Worm (Caenorhabditis elegans): ENCODE results near the gene F58G1.3.

Gene F58G1.3

ce11 chrII:12954670-12955069 is 26.5 kb upstream of the F58G1.3 start, which contains the start of the genes Y38F1A.1 and Y38F1A.2:
TSS of gene Y38F1A.1 (minus strand) at chrII:12954770.
TSS of gene Y38F1A.2 (plus strand) at chrII:12954958.
- no peak for TF ChIP-seq ceh-2 (tag; optimal IDR thresholded peaks at IDR 0.05)
- TF ChIP-seq ref-2 (tag; optimal IDR thresholded peaks at IDR 0.05) = no peak
- no peak for TF ChIP-seq dmd-4 (tag; optimal IDR thresholded peaks at IDR 0.05; ENCODE audit: borderline replicate concordance)
- no peak for TF ChIP-seq sdc-2 (tag; optimal IDR thresholded peaks at IDR 0.05)
- TF ChIP-seq Y22D7AL.16 (tag; optimal IDR thresholded peaks at IDR 0.05) = no peak
- TF ChIP-seq rnt-1 (tag; optimal IDR thresholded peaks at IDR 0.05) = no peak
- TF ChIP-seq fkh-6 (tag; optimal IDR thresholded peaks at IDR 0.05) = no peak
- TF ChIP-seq pax-1 (tag; optimal IDR thresholded peaks at IDR 0.05) = no peak
- no peak for TF ChIP-seq elt-2 (tag; optimal IDR thresholded peaks at IDR 0.05)
- no peak for TF ChIP-seq ceh-22 (tag; optimal IDR thresholded peaks at IDR 0.05)

- TF ChIP-seq ceh-18 (tag; optimal IDR thresholded peaks at IDR 0.05) = peak; percentile 9
- TF ChIP-seq fkh-10 (GFP tag; optimal IDR thresholded peaks at IDR 0.05) = no peak
- TF ChIP-seq unc-55 (GFP tag; optimal IDR thresholded peaks at IDR 0.05) = peak; percentile 67
- TF ChIP-seq elt-2 (tag; optimal IDR thresholded peaks at IDR 0.05) = peak; percentile 6
- TF ChIP-seq npax-4 (tag; optimal IDR thresholded peaks at IDR 0.05) = no peak
- peak; percentile 35 for TF ChIP-seq tbx-2 (tag; optimal IDR thresholded peaks at IDR 0.05)
- peak; percentile 43 for TF ChIP-seq rnt-1 (tag; optimal IDR thresholded peaks at IDR 0.05)
- TF ChIP-seq ahr-1 (tag; optimal IDR thresholded peaks at IDR 0.05) = no peak
- peak; percentile 0 for TF ChIP-seq ceh-31 (tag; optimal IDR thresholded peaks at IDR 0.05)
Observed at ce11 chrII:12953297-12953696, 25.2 kb upstream of the F58G1.3 start.

DNA sequence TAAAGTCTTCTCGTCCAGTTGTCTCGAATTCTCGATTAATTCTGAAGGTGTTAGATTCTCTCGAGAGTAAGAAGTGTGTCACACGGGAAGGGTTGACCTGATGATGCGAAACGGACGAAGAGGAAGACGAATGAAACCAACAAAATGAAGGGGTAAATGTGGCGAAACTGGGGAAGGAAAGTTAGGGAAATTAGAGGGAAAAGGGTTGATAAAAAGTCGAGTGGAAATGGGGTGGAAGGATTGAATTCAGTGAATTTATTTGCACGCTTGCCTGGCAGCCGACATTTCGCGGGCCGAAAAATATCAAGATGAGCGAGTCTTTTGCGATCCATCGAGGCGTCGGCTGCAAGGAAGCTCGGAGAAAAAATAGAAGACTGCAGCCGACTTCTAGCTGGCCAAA is 20.0 kb upstream of the F58G1.3 start, which contains the start of gene F58G1.7:
Gene F58G1.7, minus strand, starts transcription at position 101 of the 400 bp plus-strand sequence.
- no peak for TF ChIP-seq pax-1 (tag; optimal IDR thresholded peaks at IDR 0.05)
- no peak for TF ChIP-seq pag-3 (tag; optimal IDR thresholded peaks at IDR 0.05; ENCODE audit: borderline replicate concordance)
- TF ChIP-seq ceh-6 (GFP tag; optimal IDR thresholded peaks at IDR 0.05) = no peak
- TF ChIP-seq hlh-13 (GFP tag; optimal IDR thresholded peaks at IDR 0.05) = no peak
- TF ChIP-seq dmd-4 (tag; optimal IDR thresholded peaks at IDR 0.05; ENCODE audit: borderline replicate concordance) = no peak
- TF ChIP-seq ceh-9 (tag; optimal IDR thresholded peaks at IDR 0.05) = no peak
- TF ChIP-seq ceh-14 (tag; optimal IDR thresholded peaks at IDR 0.05) = no peak
- TF ChIP-seq ceh-22 (tag; optimal IDR thresholded peaks at IDR 0.05) = no peak
- TF ChIP-seq unc-42 (tag; optimal IDR thresholded peaks at IDR 0.05) = no peak
- TF ChIP-seq lin-11 (tag; optimal IDR thresholded peaks at IDR 0.05) = no peak
- TF ChIP-seq F13H6.1 (tag; optimal IDR thresholded peaks at IDR 0.05) = no peak
- TF ChIP-seq T23F11.4 (GFP tag; optimal IDR thresholded peaks at IDR 0.05) = no peak
- TF ChIP-seq ahr-1 (tag; optimal IDR thresholded peaks at IDR 0.05) = no peak
- no peak for TF ChIP-seq syd-9 (tag; optimal IDR thresholded peaks at IDR 0.05)
- no peak for TF ChIP-seq zip-5 (tag; optimal IDR thresholded peaks at IDR 0.05)
- TF ChIP-seq elt-4 (tag; optimal IDR thresholded peaks at IDR 0.05) = no peak

ce11 chrII:12944587-12945126 is 16.5 kb upstream of the F58G1.3 start:
- peak; percentile 8 for TF ChIP-seq unc-55 (GFP tag; optimal IDR thresholded peaks at IDR 0.05)
- peak; percentile 37 for TF ChIP-seq F13H6.1 (tag; optimal IDR thresholded peaks at IDR 0.05)
- no peak for TF ChIP-seq nhr-11 (tag; optimal IDR thresholded peaks at IDR 0.05)
- no peak for TF ChIP-seq ceh-14 (tag; optimal IDR thresholded peaks at IDR 0.05)
- peak; percentile 47 for TF ChIP-seq ceh-2 (tag; optimal IDR thresholded peaks at IDR 0.05)
- peak; percentile 70 for TF ChIP-seq C08G9.2 (tag; optimal IDR thresholded peaks at IDR 0.05)
- TF ChIP-seq K02D7.2 (tag; optimal IDR thresholded peaks at IDR 0.05) = no peak
- TF ChIP-seq tbx-2 (tag; optimal IDR thresholded peaks at IDR 0.05) = peak; percentile 82
- TF ChIP-seq pqm-1 (tag; optimal IDR thresholded peaks at IDR 0.05) = peak; percentile 29
- TF ChIP-seq ztf-16 (tag; optimal IDR thresholded peaks at IDR 0.05) = peak; percentile 44
- TF ChIP-seq che-1 (tag; optimal IDR thresholded peaks at IDR 0.05) = no peak
- TF ChIP-seq ahr-1 (tag; optimal IDR thresholded peaks at IDR 0.05) = no peak
- peak; percentile 78 for TF ChIP-seq hlh-30 (tag; optimal IDR thresholded peaks at IDR 0.05; ENCODE audit: insufficient read depth)
- TF ChIP-seq zip-5 (tag; optimal IDR thresholded peaks at IDR 0.05) = no peak
- peak; percentile 85 for TF ChIP-seq ref-2 (tag; optimal IDR thresholded peaks at IDR 0.05)
- peak; percentile 77 for TF ChIP-seq ceh-34 (tag; optimal IDR thresholded peaks at IDR 0.05)
- TF ChIP-seq lim-6 (tag; optimal IDR thresholded peaks at IDR 0.05) = no peak
- peak; percentile 31; the same call in 1 of the 2 replicates for TF ChIP-seq sox-2 (GFP tag; IDR thresholded peaks at IDR 0.05)
- no peak for TF ChIP-seq ceh-30 (tag; optimal IDR thresholded peaks at IDR 0.05)
- no peak for TF ChIP-seq fkh-10 (GFP tag; optimal IDR thresholded peaks at IDR 0.05)
- no peak for TF ChIP-seq ceh-45 (GFP tag; IDR thresholded peaks at IDR 0.05)
- no peak for TF ChIP-seq mec-3 (tag; optimal IDR thresholded peaks at IDR 0.05; ENCODE audit: borderline replicate concordance)
- peak; percentile 14 for TF ChIP-seq lin-11 (tag; optimal IDR thresholded peaks at IDR 0.05)
- TF ChIP-seq ceh-31 (tag; optimal IDR thresholded peaks at IDR 0.05) = peak; percentile 74
- TF ChIP-seq hlh-13 (GFP tag; optimal IDR thresholded peaks at IDR 0.05) = no peak
- TF ChIP-seq tbx-7 (tag; optimal IDR thresholded peaks at IDR 0.05) = peak; percentile 50
- TF ChIP-seq sdc-2 (tag; optimal IDR thresholded peaks at IDR 0.05) = peak; percentile 67
- peak; percentile 6 for TF ChIP-seq unc-42 (tag; optimal IDR thresholded peaks at IDR 0.05)
- TF ChIP-seq ets-4 (tag; optimal IDR thresholded peaks at IDR 0.05) = peak; percentile 12

Measured in whole organism, late embryonic.